Worm (Caenorhabditis elegans): ENCODE data around the gene pes-10.

DNA sequence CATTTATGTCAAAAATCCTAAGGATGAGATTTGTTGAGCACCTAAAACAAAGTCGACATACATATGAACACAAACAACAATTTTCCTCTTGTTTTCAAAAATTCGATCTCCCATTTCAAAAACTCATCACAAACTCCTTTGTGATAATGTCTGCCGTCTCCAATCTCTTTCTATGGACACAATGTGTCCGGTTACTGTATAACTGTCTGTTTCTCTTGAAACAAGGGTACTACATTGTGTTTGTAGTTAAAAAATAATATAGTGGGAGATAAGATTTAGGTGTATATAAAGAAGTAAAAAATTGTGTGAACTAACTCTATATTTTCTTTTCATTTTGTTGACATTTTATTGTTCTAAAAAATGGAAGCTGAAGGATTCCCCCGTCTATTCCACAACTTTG is 17.3 kb downstream of the pes-10 start, which contains the start of gene bcmo-1:
- no peak for TF ChIP-seq lin-15B (tag; optimal IDR thresholded peaks at IDR 0.05)
- TF ChIP-seq ztf-11 (tag; optimal IDR thresholded peaks at IDR 0.05): no peak
- no peak for TF ChIP-seq tbx-2 (tag; optimal IDR thresholded peaks at IDR 0.05)
- TF ChIP-seq ceh-9 (tag; optimal IDR thresholded peaks at IDR 0.05): no peak
- TF ChIP-seq ceh-82 (tag; optimal IDR thresholded peaks at IDR 0.05): no peak
